Worm (Caenorhabditis elegans): ENCODE data around the gene C14C10.5.

Gene C14C10.5

ce11 chrV:12596795-12597194, 3.2 kb upstream of the C14C10.5 start:
- no peak for TF ChIP-seq jun-1 (tag; optimal IDR thresholded peaks at IDR 0.05)
- TF ChIP-seq sea-2 (GFP tag; optimal IDR thresholded peaks at IDR 0.05) = no peak
- TF ChIP-seq nhr-76 (tag; optimal IDR thresholded peaks at IDR 0.05) = no peak
- TF ChIP-seq lsy-12 (tag; optimal IDR thresholded peaks at IDR 0.05) = peak; percentile 42
- TF ChIP-seq fkh-10 (GFP tag; optimal IDR thresholded peaks at IDR 0.05) = no peak
- peak; percentile 19 for TF ChIP-seq nhr-43 (tag; optimal IDR thresholded peaks at IDR 0.05; ENCODE audit: poor library complexity, severe bottlenecking)
- peak; percentile 45 for TF ChIP-seq elt-2 (tag; optimal IDR thresholded peaks at IDR 0.05)
- no peak for TF ChIP-seq nhr-237 (tag; optimal IDR thresholded peaks at IDR 0.05)
- TF ChIP-seq egl-5 (tag; optimal IDR thresholded peaks at IDR 0.05) = peak; percentile 77
- TF ChIP-seq nhr-12 (tag; optimal IDR thresholded peaks at IDR 0.05) = no peak
- peak; percentile 41 for TF ChIP-seq hmg-11 (tag; optimal IDR thresholded peaks at IDR 0.05)
- no peak for TF ChIP-seq ztf-4 (tag; optimal IDR thresholded peaks at IDR 0.05)
- TF ChIP-seq egl-27 (tag; optimal IDR thresholded peaks at IDR 0.05) = peak; percentile 34
- peak; percentile 56 for TF ChIP-seq nhr-23 (tag; optimal IDR thresholded peaks at IDR 0.05)
- TF ChIP-seq nhr-11 (tag; optimal IDR thresholded peaks at IDR 0.05) = no peak
- no peak for TF ChIP-seq nhr-77 (tag; optimal IDR thresholded peaks at IDR 0.05)
- TF ChIP-seq mml-1 (tag; optimal IDR thresholded peaks at IDR 0.05) = no peak
- TF ChIP-seq eor-1 (tag; optimal IDR thresholded peaks at IDR 0.05) = no peak
- TF ChIP-seq tbx-2 (tag; optimal IDR thresholded peaks at IDR 0.05) = peak; percentile 16
- no peak for TF ChIP-seq zag-1 (tag; optimal IDR thresholded peaks at IDR 0.05)
- TF ChIP-seq ama-1 (optimal IDR thresholded peaks at IDR 0.05) = no peak
- no peak for TF ChIP-seq ceh-82 (tag; optimal IDR thresholded peaks at IDR 0.05)
- TF ChIP-seq unc-62 (GFP tag; optimal IDR thresholded peaks at IDR 0.05) = no peak
- no peak for TF ChIP-seq nhr-67 (tag; optimal IDR thresholded peaks at IDR 0.05)
- no peak for TF ChIP-seq ZK546.5 (tag; optimal IDR thresholded peaks at IDR 0.05)
- no peak for TF ChIP-seq aly-2 (tag; optimal IDR thresholded peaks at IDR 0.05)
- no peak for TF ChIP-seq lin-15B (tag; optimal IDR thresholded peaks at IDR 0.05)
- no peak for TF ChIP-seq elt-3 (tag; optimal IDR thresholded peaks at IDR 0.05)
- TF ChIP-seq elt-1 (tag; optimal IDR thresholded peaks at IDR 0.05) = no peak
- TF ChIP-seq pqm-1 (tag; optimal IDR thresholded peaks at IDR 0.05) = no peak
- peak; percentile 51 for TF ChIP-seq nfya-1 (tag; optimal IDR thresholded peaks at IDR 0.05; ENCODE audit: insufficient read depth)
- TF ChIP-seq nhr-28 (tag; optimal IDR thresholded peaks at IDR 0.05) = no peak
- TF ChIP-seq pha-4 (tag; optimal IDR thresholded peaks at IDR 0.05) = no peak
- TF ChIP-seq mdl-1 (tag; optimal IDR thresholded peaks at IDR 0.05) = no peak
- TF ChIP-seq skn-1 (tag; optimal IDR thresholded peaks at IDR 0.05) = no peak
- no peak for TF ChIP-seq daf-12 (tag; optimal IDR thresholded peaks at IDR 0.05)
- no peak for TF ChIP-seq ztf-11 (tag; optimal IDR thresholded peaks at IDR 0.05)
- peak; percentile 57 for TF ChIP-seq lin-39 (tag; optimal IDR thresholded peaks at IDR 0.05)
- no peak for TF ChIP-seq fos-1 (tag; optimal IDR thresholded peaks at IDR 0.05)
- no peak for TF ChIP-seq R02D3.7 (tag; optimal IDR thresholded peaks at IDR 0.05)
- TF ChIP-seq nhr-25 (tag; optimal IDR thresholded peaks at IDR 0.05) = peak; percentile 71
- TF ChIP-seq ceh-16 (tag; optimal IDR thresholded peaks at IDR 0.05) = no peak
- TF ChIP-seq fkh-2 (tag; optimal IDR thresholded peaks at IDR 0.05) = no peak
- no peak for TF ChIP-seq snpc-4 (tag; optimal IDR thresholded peaks at IDR 0.05)
- TF ChIP-seq ceh-9 (tag; optimal IDR thresholded peaks at IDR 0.05) = no peak
- TF ChIP-seq unc-39 (tag; optimal IDR thresholded peaks at IDR 0.05) = no peak
- no peak for TF ChIP-seq ceh-28 (tag; optimal IDR thresholded peaks at IDR 0.05)

- no peak for TF ChIP-seq nhr-237 (tag; optimal IDR thresholded peaks at IDR 0.05)
- TF ChIP-seq nfya-1 (tag; optimal IDR thresholded peaks at IDR 0.05; ENCODE audit: insufficient read depth) = peak; percentile 34
- TF ChIP-seq nhr-77 (tag; optimal IDR thresholded peaks at IDR 0.05) = no peak
Observed at ce11 chrV:12599110-12599509, 882 bp upstream of the C14C10.5 start, which contains the start of the genes C14C10.10 and ril-2. Gene C14C10.10, minus strand, starts transcription at chrV:12599128. Gene ril-2, minus strand, starts transcription at chrV:12599157.

All from whole organism, L3 larva.